2 worm cellular contexts compared by ENCODE assay signal in genomic region chrIII:8898267-8898666, ce11.
TF ChIP-seq lines count a peak whose summit lies in the region.
"Not testable (repeated sequence)": the region's sequence is repeated elsewhere in the genome, so short reads cannot be mapped to it uniquely, and the experiment has no call there.

No protein-coding gene starts in this region.

TF ChIP-seq in whole organism, L4 larva, 104 proteins besides CTCF, POLR2A, EP300 and RAD21:
- TF ChIP-seq dmd-8 (GFP tag; IDR thresholded peaks at IDR 0.05; lab: Robert Waterston, UW) = 0 out of 2 replicates have a peak, but pooled peaks have one; percentile 15
- peak; percentile 29; the same call in 1 of the 2 replicates for TF ChIP-seq lin-38 (GFP tag; IDR thresholded peaks at IDR 0.05; lab: Robert Waterston, UW)
TF ChIP-seq in whole organism, L4 larva: peak in this region for 2; not testable (repeated sequence) for 102.

TF ChIP-seq in whole organism, young adult, 124 proteins besides CTCF, POLR2A, EP300 and RAD21:
- 0 out of 2 replicates have a peak, but pooled peaks have one; percentile 23 for TF ChIP-seq attf-6 (GFP tag; IDR thresholded peaks at IDR 0.05; lab: Robert Waterston, UW)
- 0 out of 2 replicates have a peak, but pooled peaks have one; percentile 54 for TF ChIP-seq aptf-3 (GFP tag; IDR thresholded peaks at IDR 0.05; lab: Robert Waterston, UW)
- peak; percentile 47; the same call in 1 of the 2 replicates for TF ChIP-seq B0019.2 (GFP tag; conservative IDR thresholded peaks at IDR 0.05; lab: Robert Waterston, UW)
- peak; percentile 38; the same call in 1 of the 2 replicates for TF ChIP-seq Y56A3A.18 (GFP tag; IDR thresholded peaks at IDR 0.05; lab: Robert Waterston, UW)
- TF ChIP-seq Y79H2A.3 (GFP tag; conservative IDR thresholded peaks at IDR 0.05; lab: Robert Waterston, UW) = peak; percentile 96
- TF ChIP-seq ceh-79 (tag; optimal IDR thresholded peaks at IDR 0.05; lab: Kevin White, UChicago) = peak; percentile 40
- 0 out of 2 replicates have a peak, but pooled peaks have one; percentile 48 for TF ChIP-seq hsf-1 (GFP tag; IDR thresholded peaks at IDR 0.05; lab: Robert Waterston, UW)
- peak; percentile 48; the same call in 1 of the 2 replicates for TF ChIP-seq Y95B8A.8 (GFP tag; IDR thresholded peaks at IDR 0.05; lab: Robert Waterston, UW)
- TF ChIP-seq cebp-1 (GFP tag; IDR thresholded peaks at IDR 0.05; lab: Robert Waterston, UW) = not testable (repeated sequence)
- TF ChIP-seq cebp-1 (tag; optimal IDR thresholded peaks at IDR 0.05; lab: Kevin White, UChicago) = peak; percentile 15
- peak; percentile 34; the same call in 1 of the 2 replicates for TF ChIP-seq F33H1.4 (GFP tag; IDR thresholded peaks at IDR 0.05; lab: Robert Waterston, UW)
- TF ChIP-seq hrde-1 (tag; optimal IDR thresholded peaks at IDR 0.05; lab: Kevin White, UChicago; ENCODE audit: borderline replicate concordance) = peak; percentile 35
- peak; percentile 70 for TF ChIP-seq madf-6 (GFP tag; IDR thresholded peaks at IDR 0.05; lab: Robert Waterston, UW)
TF ChIP-seq in whole organism, young adult: peak in this region for 12; not testable (repeated sequence) for 112.
